Fruit fly (Drosophila melanogaster): Measurements from ENCODE around the gene rsh.

The rsh gene

DNA sequence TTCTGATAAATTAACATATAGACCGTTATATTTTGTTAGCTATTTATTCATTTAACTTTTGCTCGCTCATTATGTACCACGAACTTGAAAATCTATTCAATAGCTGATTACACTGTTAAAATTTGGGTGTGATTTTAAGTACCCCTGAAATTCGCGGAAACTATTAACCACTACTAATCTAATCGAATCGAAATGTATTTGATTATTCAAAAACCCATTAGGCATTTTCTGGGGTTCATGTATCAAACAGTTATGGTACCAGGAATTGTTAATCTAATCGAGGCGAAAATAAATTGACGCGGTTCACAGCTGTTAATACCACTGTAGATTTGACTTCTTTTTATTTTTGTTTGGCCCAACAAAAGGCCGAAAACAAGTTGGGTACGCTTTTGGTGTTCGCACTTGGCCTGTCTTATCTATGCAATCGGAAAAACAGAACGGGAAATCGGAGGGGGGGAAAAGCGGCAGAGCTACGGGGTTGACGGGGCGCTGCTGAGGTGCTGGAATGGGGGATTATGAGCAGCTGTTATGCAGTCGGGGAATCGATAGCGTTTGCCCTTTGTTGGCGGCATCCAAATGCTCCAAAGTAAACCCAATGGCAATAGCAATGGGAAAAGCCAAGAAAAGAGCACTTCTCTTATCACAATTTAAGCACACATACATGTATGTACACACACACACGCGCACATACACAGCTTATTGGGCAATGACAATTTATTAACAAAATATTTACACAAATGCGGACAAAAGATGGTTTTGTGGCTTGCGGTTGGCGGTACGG, 99.8 kb downstream of the rsh start (continued):
- TF ChIP-seq nmo (GFP tag; optimal IDR thresholded peaks at IDR 0.05) (peak; percentile 29), phol (tag; optimal IDR thresholded peaks at IDR 0.05) (peak; percentile 27), kni (GFP tag; optimal IDR thresholded peaks at IDR 0.05) (peak; percentile 78), CG8924 (tag; optimal IDR thresholded peaks at IDR 0.05) (peak; percentile 32), CG12104 (GFP tag; optimal IDR thresholded peaks at IDR 0.05) (peak; percentile 14), CG33213 (GFP tag; optimal IDR thresholded peaks at IDR 0.05) (no peak), CG3847 (GFP tag; IDR thresholded peaks at IDR 0.05) (0 out of 2 replicates have a peak, but pooled peaks have one; percentile 16), CG3995 (GFP tag; optimal IDR thresholded peaks at IDR 0.05) (no peak), zf30C (GFP tag; optimal IDR thresholded peaks at IDR 0.05) (peak; percentile 23), CG8290 (GFP tag; optimal IDR thresholded peaks at IDR 0.05) (no peak), CG8290 (tag; optimal IDR thresholded peaks at IDR 0.05) (peak in 1 of 2 experiments; percentile 65), Xbp1 (GFP tag; optimal IDR thresholded peaks at IDR 0.05) (peak; percentile 33), NK7.1 (GFP tag; optimal IDR thresholded peaks at IDR 0.05) (no peak), CG14441 (GFP tag; IDR thresholded peaks at IDR 0.05) (0 out of 2 replicates have a peak, but pooled peaks have one; percentile 7), CG6272 (GFP tag; IDR thresholded peaks at IDR 0.05) (no peak), CG5180 (GFP tag; optimal IDR thresholded peaks at IDR 0.05) (no peak), CG7839 (tag; optimal IDR thresholded peaks at IDR 0.05) (peak; percentile 51), Hsf (GFP tag; optimal IDR thresholded peaks at IDR 0.05) (peak; percentile 30), CG7745 (tag; optimal IDR thresholded peaks at IDR 0.05) (no peak), Fer3 (tag; optimal IDR thresholded peaks at IDR 0.05) (peak; percentile 31), stc (GFP tag; IDR thresholded peaks at IDR 0.05) (no peak), dysf (GFP tag; IDR thresholded peaks at IDR 0.05) (peak; percentile 30; the same call in 2 of the 3 replicates), fu2 (GFP tag; optimal IDR thresholded peaks at IDR 0.05) (peak; percentile 8), mam (GFP tag; optimal IDR thresholded peaks at IDR 0.05) (peak; percentile 3), Oli (tag; optimal IDR thresholded peaks at IDR 0.05) (peak; percentile 51), CG17361 (GFP tag; IDR thresholded peaks at IDR 0.05) (peak; percentile 39; the same call in 1 of the 3 replicates), CG12769 (tag; optimal IDR thresholded peaks at IDR 0.05) (peak; percentile 73), Sox102F (GFP tag; optimal IDR thresholded peaks at IDR 0.05) (peak; percentile 45), CrebB (tag; optimal IDR thresholded peaks at IDR 0.05) (peak; percentile 48), CG13424 (tag; optimal IDR thresholded peaks at IDR 0.05) (peak; percentile 2), dpn (GFP tag; optimal IDR thresholded peaks at IDR 0.05) (peak in 1 of 2 experiments; percentile 17), CG10209 (GFP tag; optimal IDR thresholded peaks at IDR 0.05) (peak; percentile 12), Camta (GFP tag; optimal IDR thresholded peaks at IDR 0.05) (no peak), jumu (GFP tag; optimal IDR thresholded peaks at IDR 0.05) (peak; percentile 27), NFAT (GFP tag; IDR thresholded peaks at IDR 0.05) (no peak), CG9215 (GFP tag; IDR thresholded peaks at IDR 0.05) (no peak), CG7963 (GFP tag; IDR thresholded peaks at IDR 0.05; ENCODE audit: partially characterized antibody) (no peak), oc (tag; optimal IDR thresholded peaks at IDR 0.05) (peak; percentile 32), ap (GFP tag; IDR thresholded peaks at IDR 0.05) (0 out of 2 replicates have a peak, but pooled peaks have one; percentile 9), D19B (GFP tag; optimal IDR thresholded peaks at IDR 0.05) (peak; percentile 30), Doc2 (GFP tag; IDR thresholded peaks at IDR 0.05) (no peak), CG1647 (GFP tag; optimal IDR thresholded peaks at IDR 0.05) (no peak), mirr (GFP tag; optimal IDR thresholded peaks at IDR 0.05) (peak; percentile 17), dmrt99B (tag; optimal IDR thresholded peaks at IDR 0.05) (peak; percentile 59), CG31365 (tag; optimal IDR thresholded peaks at IDR 0.05) (peak; percentile 20), CG17359 (tag; optimal IDR thresholded peaks at IDR 0.05) (peak; percentile 16), CG16813 (GFP tag; IDR thresholded peaks at IDR 0.05; ENCODE audit: partially characterized antibody) (no peak), tap (tag; optimal IDR thresholded peaks at IDR 0.05) (peak; percentile 8), CG3407 (GFP tag; optimal IDR thresholded peaks at IDR 0.05) (peak; percentile 6)
